Worm (Caenorhabditis elegans): ENCODE results near the gene miro-1.
A peak's percentile ranks its signal among the peaks of the same experiment; 100 is the strongest.

The miro-1 gene

DNA sequence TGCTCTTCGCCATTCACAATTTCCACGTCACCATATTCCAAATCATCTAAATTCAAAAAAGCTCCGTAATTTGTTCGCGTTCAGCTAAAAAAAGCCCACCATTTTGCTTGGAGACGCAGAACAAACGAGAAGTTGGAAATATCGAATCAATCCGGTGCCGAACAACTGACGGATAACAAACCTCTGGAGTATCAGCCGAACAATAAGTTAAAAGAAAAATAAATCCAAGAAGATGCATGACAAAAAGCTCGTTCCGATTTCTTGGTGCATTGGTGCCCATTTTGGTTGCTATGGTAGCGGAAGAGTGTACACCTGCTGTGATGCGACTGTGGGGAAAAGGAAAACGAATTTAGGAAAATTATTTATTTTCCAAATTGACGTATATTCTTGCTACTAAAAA, 31.9 kb upstream of the miro-1 start, which contains the start of gene tctn-1 (continued):
- peak; percentile 25 for TF ChIP-seq ama-1 (optimal IDR thresholded peaks at IDR 0.05)
- TF ChIP-seq ama-1 (GFP tag; optimal IDR thresholded peaks at IDR 0.05), result peak in 1 of 2 experiments; percentile 51
- no peak for TF ChIP-seq gei-17 (GFP tag; optimal IDR thresholded peaks at IDR 0.05)
- no peak for TF ChIP-seq ztf-25 (GFP tag; IDR thresholded peaks at IDR 0.05)
- TF ChIP-seq K12H6.12 (tag; optimal IDR thresholded peaks at IDR 0.05), result no peak
- TF ChIP-seq zfh-2 (GFP tag; conservative IDR thresholded peaks at IDR 0.05), result no peak
- no peak for TF ChIP-seq nhr-27 (tag; optimal IDR thresholded peaks at IDR 0.05)
- no peak for TF ChIP-seq cebp-1 (GFP tag; IDR thresholded peaks at IDR 0.05)
- no peak for TF ChIP-seq cebp-1 (tag; optimal IDR thresholded peaks at IDR 0.05)
- no peak for TF ChIP-seq ztf-18 (tag; optimal IDR thresholded peaks at IDR 0.05)
- TF ChIP-seq xnd-1 (tag; optimal IDR thresholded peaks at IDR 0.05), result no peak
- TF ChIP-seq attf-3 (GFP tag; conservative IDR thresholded peaks at IDR 0.05), result no peak
- 0 out of 2 replicates have a peak, but pooled peaks have one; percentile 14 for TF ChIP-seq dox-1 (GFP tag; IDR thresholded peaks at IDR 0.05)
- no peak for TF ChIP-seq Y53F4B.3 (GFP tag; IDR thresholded peaks at IDR 0.05)
- peak; percentile 16; the same call in 1 of the 2 replicates for TF ChIP-seq madf-6 (GFP tag; IDR thresholded peaks at IDR 0.05)
- TF ChIP-seq him-1 (tag; optimal IDR thresholded peaks at IDR 0.05), result no peak
- no peak for TF ChIP-seq nfya-2 (GFP tag; IDR thresholded peaks at IDR 0.05)
- peak; percentile 11 for TF ChIP-seq snpc-3.4 (tag; optimal IDR thresholded peaks at IDR 0.05)
- peak; percentile 22; the same call in 1 of the 2 replicates for TF ChIP-seq hmg-1.2 (GFP tag; IDR thresholded peaks at IDR 0.05)
- TF ChIP-seq snpc-1.1 (tag; optimal IDR thresholded peaks at IDR 0.05; ENCODE audit: insufficient read depth), result no peak
- TF ChIP-seq dpff-1 (tag; optimal IDR thresholded peaks at IDR 0.05), result no peak
- TF ChIP-seq K11D2.4 (GFP tag; IDR thresholded peaks at IDR 0.05), result no peak
- no peak for TF ChIP-seq nhr-120 (GFP tag; IDR thresholded peaks at IDR 0.05)
- TF ChIP-seq B0336.3 (GFP tag; IDR thresholded peaks at IDR 0.05), result no peak
- no peak for TF ChIP-seq snpc-1.3 (tag; optimal IDR thresholded peaks at IDR 0.05; ENCODE audit: insufficient read depth)
- no peak for TF ChIP-seq F57A8.1 (GFP tag; optimal IDR thresholded peaks at IDR 0.05)
- peak; percentile 28 for TF ChIP-seq F49E8.2 (tag; optimal IDR thresholded peaks at IDR 0.05; ENCODE audit: insufficient read depth)
- TF ChIP-seq attf-6 (GFP tag; IDR thresholded peaks at IDR 0.05), result no peak
- no peak for TF ChIP-seq egl-18 (GFP tag; IDR thresholded peaks at IDR 0.05)
- TF ChIP-seq madf-10 (tag; optimal IDR thresholded peaks at IDR 0.05), result no peak
- TF ChIP-seq F23B12.7 (tag; optimal IDR thresholded peaks at IDR 0.05; ENCODE audit: insufficient read depth), result no peak
- no peak for TF ChIP-seq sdz-38 (tag; optimal IDR thresholded peaks at IDR 0.05)
- TF ChIP-seq tbx-9 (tag; optimal IDR thresholded peaks at IDR 0.05; ENCODE audit: borderline replicate concordance), result no peak
- TF ChIP-seq mel-28 (tag; optimal IDR thresholded peaks at IDR 0.05; ENCODE audit: borderline replicate concordance), result no peak
- no peak for TF ChIP-seq madf-8 (GFP tag; conservative IDR thresholded peaks at IDR 0.05)
- TF ChIP-seq F39B2.1 (GFP tag; IDR thresholded peaks at IDR 0.05), result no peak
- no peak for TF ChIP-seq zim-3 (tag; optimal IDR thresholded peaks at IDR 0.05)
- 0 out of 2 replicates have a peak, but pooled peaks have one; percentile 52 for TF ChIP-seq Y95B8A.8 (GFP tag; IDR thresholded peaks at IDR 0.05)
- no peak for TF ChIP-seq lin-35 (GFP tag; optimal IDR thresholded peaks at IDR 0.05)
- no peak for TF ChIP-seq somi-1 (GFP tag; optimal IDR thresholded peaks at IDR 0.05)
- TF ChIP-seq repo-1 (tag; optimal IDR thresholded peaks at IDR 0.05), result peak; percentile 69
- TF ChIP-seq ztf-28 (GFP tag; IDR thresholded peaks at IDR 0.05), result no peak
- TF ChIP-seq hrde-1 (tag; optimal IDR thresholded peaks at IDR 0.05; ENCODE audit: borderline replicate concordance), result peak; percentile 51
- TF ChIP-seq fkh-3 (tag; optimal IDR thresholded peaks at IDR 0.05), result no peak
- TF ChIP-seq tlf-1 (GFP tag; optimal IDR thresholded peaks at IDR 0.05), result no peak
- no peak for TF ChIP-seq bed-2 (GFP tag; IDR thresholded peaks at IDR 0.05)
- TF ChIP-seq Y56A3A.18 (GFP tag; IDR thresholded peaks at IDR 0.05), result 0 out of 2 replicates have a peak, but pooled peaks have one; percentile 38
- no peak for TF ChIP-seq F52B5.7 (tag; optimal IDR thresholded peaks at IDR 0.05)
- no peak for TF ChIP-seq aptf-3 (GFP tag; IDR thresholded peaks at IDR 0.05)

All from whole organism, young adult.